Worm (Caenorhabditis elegans) whole organism, L1 larva: ENCODE results near the gene F14D7.6.

Experiments used
- aly-2 ChIP-seq: fragments of 150-350 bp; optimal IDR thresholded peaks from 2 replicates; lab custom pipeline; 2014; ENCODE audit warnings: missing biosample characterization, missing genetic modification characterization
- ceh-63 ChIP-seq: fragments of 200-800 bp; sonication (Bioruptor generic); optimal IDR thresholded peaks from 2 replicates; lab custom pipeline; 2018; ENCODE audit warnings: mild to moderate bottlenecking, missing genetic modification characterization, missing compliant biosample characterization
- ceh-90 ChIP-seq: sonication (generic microtip); optimal IDR thresholded peaks from 2 replicates; lab custom pipeline; 2016; ENCODE audit warnings: missing genetic modification characterization, missing compliant biosample characterization
- dpl-1 ChIP-seq, 3 experiments: fragments of 150-350 bp in 2 of 3; sonication (generic microtip) in 1 of 3; optimal IDR thresholded peaks; 2 replicates each; lab custom pipeline; 2014 to 2017; ENCODE audit warnings: missing biosample characterization in 3 of 3, missing genetic modification characterization in 3 of 3, missing genetic modification reagents in 3 of 3
- efl-3 ChIP-seq: fragments of 200-800 bp; sonication (Bioruptor generic); optimal IDR thresholded peaks from 2 replicates; lab custom pipeline; 2018; ENCODE audit warnings: mild to moderate bottlenecking, missing genetic modification characterization, missing compliant biosample characterization
- egl-13 ChIP-seq: sonication (generic microtip); optimal IDR thresholded peaks from 2 replicates; lab custom pipeline; 2016; ENCODE audit warnings: missing genotype, missing genetic modification reagents, missing genetic modification characterization, missing compliant biosample characterization
- egl-27 ChIP-seq, 2 experiments: fragments of 150-350 bp in 1 of 2; sonication (generic microtip); optimal IDR thresholded peaks; 3 replicates each; lab custom pipeline; 2017 to 2018; ENCODE audit warnings: missing biosample characterization in 2 of 2, missing genetic modification characterization in 2 of 2, missing genetic modification reagents in 2 of 2
- elt-3 ChIP-seq, 6 experiments: fragments of 150-350 bp in 1 of 6; sonication (generic microtip); optimal IDR thresholded peaks; 2 replicates each; lab custom pipeline; 2017 to 2018; ENCODE audit warnings: missing biosample characterization in 6 of 6, missing genetic modification characterization in 6 of 6, inconsistent platforms in 1 of 6
- ets-5 ChIP-seq: fragments of 200-800 bp; sonication (Bioruptor generic); IDR thresholded peaks from 2 replicates; pipeline ENCODE4 v1.3.6; 2022; ENCODE audit warnings: missing genetic modification characterization, missing compliant biosample characterization
- fkh-4 ChIP-seq: sonication (generic microtip); optimal IDR thresholded peaks from 2 replicates; lab custom pipeline; 2016; ENCODE audit warnings: missing compliant biosample characterization, missing genetic modification characterization, borderline replicate concordance
- hlh-17 ChIP-seq: fragments of 200-800 bp; sonication (Bioruptor generic); optimal IDR thresholded peaks from 2 replicates; lab custom pipeline; 2018; ENCODE audit warnings: missing genetic modification characterization, mild to moderate bottlenecking, missing compliant biosample characterization, moderate library complexity, borderline replicate concordance
- hpl-2 ChIP-seq: fragments of 150-350 bp; optimal IDR thresholded peaks from 2 replicates; lab custom pipeline; 2014; ENCODE audit warnings: missing biosample characterization, missing genetic modification reagents, missing genetic modification characterization
- irx-1 ChIP-seq: sonication (generic microtip); optimal IDR thresholded peaks from 2 replicates; lab custom pipeline; 2016; ENCODE audit warnings: missing genetic modification characterization, missing compliant biosample characterization
- isw-1 ChIP-seq: fragments of 200-800 bp; sonication (Bioruptor generic); IDR thresholded peaks from 2 replicates; pipeline ENCODE4 v1.3.6; 2022; ENCODE audit warnings: missing genetic modification characterization, missing compliant biosample characterization
- lin-13 ChIP-seq: fragments of 150-350 bp; optimal IDR thresholded peaks from 2 replicates; lab custom pipeline; 2014; ENCODE audit warnings: missing biosample characterization, missing genetic modification reagents, missing genetic modification characterization
- lin-14 ChIP-seq: fragments of 200-800 bp; sonication (Bioruptor generic); optimal IDR thresholded peaks from 2 replicates; lab custom pipeline; 2018; ENCODE audit warnings: mild to moderate bottlenecking, missing genetic modification characterization, moderate library complexity, missing compliant biosample characterization
- lin-15B ChIP-seq: fragments of 150-350 bp; sonication (generic microtip); optimal IDR thresholded peaks from 3 replicates; lab custom pipeline; 2014; ENCODE audit warnings: missing biosample characterization, missing genetic modification characterization
- lin-35 ChIP-seq, 2 experiments: fragments of 150-350 bp; optimal IDR thresholded peaks; 2 replicates each; lab custom pipeline; 2014; ENCODE audit warnings: missing biosample characterization in 2 of 2, missing genetic modification characterization in 2 of 2, missing genetic modification reagents in 2 of 2
- lin-39 ChIP-seq: fragments of 150-350 bp; optimal IDR thresholded peaks from 2 replicates; lab custom pipeline; 2014; ENCODE audit warnings: missing biosample characterization, missing genetic modification reagents, missing genetic modification characterization
- mab-9 ChIP-seq: fragments of 200-800 bp; sonication (Bioruptor generic); IDR thresholded peaks from 2 replicates; pipeline ENCODE4 v1.3.6; 2022; ENCODE audit warnings: missing genetic modification reagents, missing genetic modification characterization, missing compliant biosample characterization
- mdl-1 ChIP-seq, 2 experiments: fragments of 150-350 bp; optimal IDR thresholded peaks; 2 replicates each; lab custom pipeline; 2014 to 2017; ENCODE audit warnings: missing biosample characterization in 2 of 2, missing genetic modification characterization in 2 of 2, inconsistent platforms in 1 of 2
- mep-1 ChIP-seq: fragments of 150-350 bp; optimal IDR thresholded peaks from 2 replicates; lab custom pipeline; 2014; ENCODE audit warnings: missing biosample characterization, missing genetic modification characterization
- nhr-12 ChIP-seq: sonication (generic microtip); optimal IDR thresholded peaks from 2 replicates; lab custom pipeline; 2017; ENCODE audit warnings: missing biosample characterization, missing genetic modification characterization
- nhr-28 ChIP-seq: fragments of 150-350 bp; optimal IDR thresholded peaks from 2 replicates; lab custom pipeline; 2014; ENCODE audit warnings: missing biosample characterization, missing genetic modification characterization
- nhr-47 ChIP-seq: sonication (generic microtip); optimal IDR thresholded peaks from 2 replicates; lab custom pipeline; 2016; ENCODE audit warnings: mild to moderate bottlenecking, missing genetic modification characterization, moderate library complexity, missing compliant biosample characterization
- nhr-71 ChIP-seq: sonication (generic microtip); optimal IDR thresholded peaks from 2 replicates; lab custom pipeline; 2016; ENCODE audit warnings: mild to moderate bottlenecking, missing genetic modification characterization, moderate library complexity, missing compliant biosample characterization
- nhr-76 ChIP-seq: sonication (generic microtip); optimal IDR thresholded peaks from 2 replicates; lab custom pipeline; 2017; ENCODE audit warnings: missing biosample characterization, missing genetic modification characterization
- nhr-77 ChIP-seq: fragments of 150-350 bp; optimal IDR thresholded peaks from 2 replicates; lab custom pipeline; 2014; ENCODE audit warnings: missing biosample characterization, missing genetic modification characterization
- nhr-84 ChIP-seq: sonication (generic microtip); optimal IDR thresholded peaks from 2 replicates; lab custom pipeline; 2017; ENCODE audit warnings: missing biosample characterization, missing genetic modification characterization
- nhr-90 ChIP-seq: sonication (generic microtip); optimal IDR thresholded peaks from 2 replicates; lab custom pipeline; 2016; ENCODE audit warnings: mild to moderate bottlenecking, missing genetic modification characterization, missing compliant biosample characterization; ENCODE audit not compliant: poor library complexity
- pag-3 ChIP-seq: sonication (generic microtip); optimal IDR thresholded peaks from 2 replicates; lab custom pipeline; 2017; ENCODE audit warnings: missing genetic modification characterization, mild to moderate bottlenecking, missing compliant biosample characterization, antibody characterized with exemption, borderline replicate concordance; ENCODE audit not compliant: insufficient read depth
- pax-3 ChIP-seq: fragments of 200-800 bp; sonication (Bioruptor generic); optimal IDR thresholded peaks from 2 replicates; lab custom pipeline; 2018; ENCODE audit warnings: mild to moderate bottlenecking, missing genetic modification characterization, moderate library complexity, missing compliant biosample characterization
- snu-23 ChIP-seq: sonication (generic microtip); optimal IDR thresholded peaks from 2 replicates; lab custom pipeline; 2016; ENCODE audit warnings: missing genetic modification characterization, missing compliant biosample characterization
- sox-4 ChIP-seq: sonication (generic microtip); optimal IDR thresholded peaks from 2 replicates; lab custom pipeline; 2016; ENCODE audit warnings: missing genetic modification characterization, missing compliant biosample characterization
- sup-37 ChIP-seq: fragments of 200-800 bp; sonication (Bioruptor generic); optimal IDR thresholded peaks from 2 replicates; lab custom pipeline; 2018; ENCODE audit warnings: mild to moderate bottlenecking, missing genetic modification characterization, missing compliant biosample characterization
- swsn-7 ChIP-seq: sonication (generic microtip); optimal IDR thresholded peaks from 2 replicates; lab custom pipeline; 2016; ENCODE audit warnings: missing genetic modification characterization, missing compliant biosample characterization
- unc-30 ChIP-seq: sonication (generic microtip); optimal IDR thresholded peaks from 2 replicates; lab custom pipeline; 2017; ENCODE audit warnings: missing biosample characterization, missing genetic modification characterization
- vab-15 ChIP-seq: sonication (generic microtip); optimal IDR thresholded peaks from 2 replicates; lab custom pipeline; 2017; ENCODE audit warnings: missing genotype, mild to moderate bottlenecking, missing genetic modification characterization, missing compliant biosample characterization
- xbp-1 ChIP-seq: sonication (generic microtip); optimal IDR thresholded peaks from 2 replicates; lab custom pipeline; 2016; ENCODE audit warnings: missing genetic modification characterization, missing compliant biosample characterization
- zag-1 ChIP-seq: fragments of 150-350 bp; optimal IDR thresholded peaks from 2 replicates; lab custom pipeline; 2014; ENCODE audit warnings: missing biosample characterization, missing genetic modification characterization
- zip-4 ChIP-seq: fragments of 200-800 bp; sonication (Bioruptor generic); optimal IDR thresholded peaks from 2 replicates; lab custom pipeline; 2018; ENCODE audit warnings: mild to moderate bottlenecking, missing genetic modification characterization, moderate library complexity, missing compliant biosample characterization

F14D7.6 gene

ce11 chrV:14267326-14267942, 33.8 kb upstream of the F14D7.6 start:
- TF ChIP-seq lin-35 (GFP tag; optimal IDR thresholded peaks at IDR 0.05; lab: Kevin White, UChicago): no peak
- TF ChIP-seq hpl-2 (GFP tag; lab: Kevin White, UChicago): no peak
- TF ChIP-seq nhr-76 (tag; lab: Kevin White, UChicago): no peak
- no peak for TF ChIP-seq egl-27 (tag; optimal IDR thresholded peaks at IDR 0.05; lab: Kevin White, UChicago)
- no peak for TF ChIP-seq egl-13
- TF ChIP-seq lin-15B (tag; lab: Kevin White, UChicago): no peak
- TF ChIP-seq sox-4: no peak
- no peak for TF ChIP-seq swsn-7 (tag; lab: Kevin White, UChicago)
- no peak for TF ChIP-seq mab-9 (GFP tag; lab: Robert Waterston, UW)
- no peak for TF ChIP-seq zag-1 (tag; lab: Kevin White, UChicago)

ce11 chrV:14268616-14269015, 32.6 kb upstream of the F14D7.6 start, which contains the start of gene F40G12.4:
TSS of gene F40G12.4 (minus strand) at chrV:14268716.
- no peak for TF ChIP-seq lin-14 (GFP tag; lab: Kevin White, UChicago)
- TF ChIP-seq mdl-1 (tag; optimal IDR thresholded peaks at IDR 0.05; lab: Kevin White, UChicago): no peak
- no peak for TF ChIP-seq aly-2 (tag; lab: Kevin White, UChicago)
- no peak for TF ChIP-seq unc-30 (tag; lab: Kevin White, UChicago)
- TF ChIP-seq nhr-71 (tag; lab: Kevin White, UChicago): no peak
- no peak for TF ChIP-seq hlh-17 (GFP tag; lab: Kevin White, UChicago)
- no peak for TF ChIP-seq lin-39 (tag; lab: Kevin White, UChicago)
- no peak for TF ChIP-seq lin-13 (GFP tag; lab: Kevin White, UChicago)
- TF ChIP-seq pax-3 (tag; lab: Kevin White, UChicago): no peak
- no peak for TF ChIP-seq nhr-12 (tag; lab: Kevin White, UChicago)
- no peak for TF ChIP-seq nhr-28 (tag; lab: Kevin White, UChicago)
- TF ChIP-seq nhr-47 (tag; lab: Kevin White, UChicago): no peak
- TF ChIP-seq fkh-4 (tag; lab: Kevin White, UChicago): no peak
- TF ChIP-seq dpl-1 (GFP tag; optimal IDR thresholded peaks at IDR 0.05; lab: Kevin White, UChicago): no peak
- TF ChIP-seq zip-4: no peak
- TF ChIP-seq ceh-90 (tag; lab: Kevin White, UChicago): no peak

ce11 chrV:14270729-14271128, 30.5 kb upstream of the F14D7.6 start, which contains the start of gene F40G12.5:
TSS of gene F40G12.5 (minus strand) at chrV:14270829.
- TF ChIP-seq egl-27 (tag; optimal IDR thresholded peaks at IDR 0.05; lab: Kevin White, UChicago) (no peak), vab-15 (tag; lab: Kevin White, UChicago) (no peak), snu-23 (GFP tag; lab: Kevin White, UChicago) (no peak), xbp-1 (tag; lab: Kevin White, UChicago) (no peak), elt-3 (tag; optimal IDR thresholded peaks at IDR 0.05; lab: Kevin White, UChicago) (no peak), mdl-1 (tag; optimal IDR thresholded peaks at IDR 0.05; lab: Kevin White, UChicago) (no peak), pag-3 (tag; lab: Kevin White, UChicago) (no peak), mep-1 (tag; lab: Kevin White, UChicago) (no peak)
- TF ChIP-seq, all 84 proteins: peak for 0

ce11 chrV:14273019-14273418, 28.2 kb upstream of the F14D7.6 start, which contains the start of gene F40G12.6:
TSS of gene F40G12.6 (minus strand) at chrV:14273119.
- TF ChIP-seq nhr-71 (tag; lab: Kevin White, UChicago) (no peak), lin-35 (GFP tag; optimal IDR thresholded peaks at IDR 0.05; lab: Kevin White, UChicago) (no peak), sup-37 (no peak), ets-5 (GFP tag; lab: Robert Waterston, UW) (no peak), nhr-90 (tag; lab: Kevin White, UChicago) (no peak), irx-1 (tag; lab: Kevin White, UChicago) (no peak), ceh-63 (GFP tag; lab: Kevin White, UChicago) (no peak), nhr-84 (tag; lab: Kevin White, UChicago) (no peak), hlh-17 (GFP tag; lab: Kevin White, UChicago) (no peak), lin-39 (tag; lab: Kevin White, UChicago) (no peak), isw-1 (GFP tag; lab: Robert Waterston, UW) (no peak), hpl-2 (GFP tag; lab: Kevin White, UChicago) (no peak), efl-3 (GFP tag; lab: Kevin White, UChicago) (no peak), nhr-77 (tag; lab: Kevin White, UChicago) (no peak)
